Fruit fly (Drosophila melanogaster): Measurements from ENCODE around the gene CG3792.

CG3792 gene

dm6 chr2L:4949453-4950045, 27.6 kb upstream of the CG3792 start, which contains the start of gene jet (continued):
- TF ChIP-seq exex (tag; optimal IDR thresholded peaks at IDR 0.05) (peak; percentile 72), CG1529 (GFP tag; optimal IDR thresholded peaks at IDR 0.05) (no peak), ssp (GFP tag; IDR thresholded peaks at IDR 0.05) (no peak), Hmr (GFP tag; optimal IDR thresholded peaks at IDR 0.05) (no peak), Dll (GFP tag; IDR thresholded peaks at IDR 0.05; ENCODE audit: partially characterized antibody) (0 out of 4 replicates have a peak, but pooled peaks have one; percentile 22), aop (GFP tag; IDR thresholded peaks at IDR 0.05) (no peak), HmgD (GFP tag; optimal IDR thresholded peaks at IDR 0.05) (no peak), tin (GFP tag; optimal IDR thresholded peaks at IDR 0.05) (no peak), fu2 (GFP tag; optimal IDR thresholded peaks at IDR 0.05) (no peak), Xrp1 (GFP tag; IDR thresholded peaks at IDR 0.05) (no peak), CG31388 (GFP tag; optimal IDR thresholded peaks at IDR 0.05) (no peak), trem (tag; optimal IDR thresholded peaks at IDR 0.05) (no peak), CG8281 (tag; optimal IDR thresholded peaks at IDR 0.05) (no peak), esg (GFP tag; conservative IDR thresholded peaks at IDR 0.05) (no peak), CG8924 (tag; optimal IDR thresholded peaks at IDR 0.05) (no peak), Atf-2 (GFP tag; optimal IDR thresholded peaks at IDR 0.05) (no peak), CG12071 (GFP tag; optimal IDR thresholded peaks at IDR 0.05) (no peak), CG42726 (GFP tag; IDR thresholded peaks at IDR 0.05; ENCODE audit: partially characterized antibody) (peak; percentile 63), dm (GFP tag; optimal IDR thresholded peaks at IDR 0.05) (no peak), CG14441 (GFP tag; IDR thresholded peaks at IDR 0.05) (no peak), CG2712 (tag; optimal IDR thresholded peaks at IDR 0.05) (no peak), CG8388 (GFP tag; optimal IDR thresholded peaks at IDR 0.05) (no peak), Hr78 (GFP tag; optimal IDR thresholded peaks at IDR 0.05) (no peak), odd (GFP tag; optimal IDR thresholded peaks at IDR 0.05) (no peak), Oaz (GFP tag; IDR thresholded peaks at IDR 0.05) (no peak), CG4617 (GFP tag; optimal IDR thresholded peaks at IDR 0.05; ENCODE audit: borderline replicate concordance) (peak; percentile 53), Six4 (GFP tag; optimal IDR thresholded peaks at IDR 0.05) (no peak), lov (optimal IDR thresholded peaks at IDR 0.05) (no peak), lov (GFP tag; IDR thresholded peaks at IDR 0.05) (no peak), CG2129 (GFP tag; IDR thresholded peaks at IDR 0.05; ENCODE audit: partially characterized antibody) (no peak), CG6254 (GFP tag; optimal IDR thresholded peaks at IDR 0.05) (no peak), CG10147 (GFP tag; optimal IDR thresholded peaks at IDR 0.05) (no peak), phol (tag; optimal IDR thresholded peaks at IDR 0.05) (peak; percentile 28), Neu2 (GFP tag; optimal IDR thresholded peaks at IDR 0.05; ENCODE audit: borderline replicate concordance) (no peak), trh (GFP tag; optimal IDR thresholded peaks at IDR 0.05) (no peak), CG13296 (GFP tag; optimal IDR thresholded peaks at IDR 0.05) (no peak), gcm2 (GFP tag; optimal IDR thresholded peaks at IDR 0.05) (no peak), abd-A (tag; optimal IDR thresholded peaks at IDR 0.05) (no peak), Blimp-1 (GFP tag; optimal IDR thresholded peaks at IDR 0.05) (no peak), gsb (GFP tag; IDR thresholded peaks at IDR 0.05) (no peak), Atf6 (GFP tag; IDR thresholded peaks at IDR 0.05) (no peak), fd96Cb (tag; optimal IDR thresholded peaks at IDR 0.05) (no peak), Lhr (GFP tag; optimal IDR thresholded peaks at IDR 0.05) (no peak), oc (tag; optimal IDR thresholded peaks at IDR 0.05) (no peak), nerfin-1 (tag; optimal IDR thresholded peaks at IDR 0.05) (no peak), peb (GFP tag; IDR thresholded peaks at IDR 0.05) (no peak), sima (GFP tag; optimal IDR thresholded peaks at IDR 0.05) (no peak), Scr (GFP tag; IDR thresholded peaks at IDR 0.05; ENCODE audit: partially characterized antibody) (peak; percentile 24; the same call in 1 of the 2 replicates), crol (GFP tag; IDR thresholded peaks at IDR 0.05) (no peak), Camta (GFP tag; optimal IDR thresholded peaks at IDR 0.05) (no peak)
